Worm (Caenorhabditis elegans) whole organism, L3 larva: ENCODE data around the gene C15C8.8.

Experiments used
- ceh-28 ChIP-seq: fragments of 150-350 bp; optimal IDR thresholded peaks from 2 replicates; lab custom pipeline; 2014; ENCODE audit warnings: missing biosample characterization, missing genetic modification reagents, missing genetic modification characterization
- egl-27 ChIP-seq: sonication (generic microtip); optimal IDR thresholded peaks from 4 replicates; lab custom pipeline; 2017; ENCODE audit warnings: missing biosample characterization, missing genetic modification reagents, missing genetic modification characterization
- hmg-11 ChIP-seq: sonication (generic microtip); optimal IDR thresholded peaks from 2 replicates; lab custom pipeline; 2016; ENCODE audit warnings: missing genetic modification characterization, missing compliant biosample characterization
- jun-1 ChIP-seq: fragments of 150-350 bp; optimal IDR thresholded peaks from 2 replicates; lab custom pipeline; 2014; ENCODE audit warnings: missing biosample characterization, missing genetic modification reagents, missing genetic modification characterization
- mdl-1 ChIP-seq: fragments of 150-350 bp; optimal IDR thresholded peaks from 2 replicates; lab custom pipeline; 2014; ENCODE audit warnings: missing biosample characterization, missing genetic modification characterization
- nhr-11 ChIP-seq: fragments of 150-350 bp; optimal IDR thresholded peaks from 2 replicates; lab custom pipeline; 2014; ENCODE audit warnings: missing biosample characterization, missing genetic modification characterization
- nhr-237 ChIP-seq: fragments of 150-350 bp; optimal IDR thresholded peaks from 2 replicates; lab custom pipeline; 2014; ENCODE audit warnings: missing biosample characterization, missing genetic modification characterization
- nhr-28 ChIP-seq: fragments of 150-350 bp; optimal IDR thresholded peaks from 2 replicates; lab custom pipeline; 2014; ENCODE audit warnings: missing biosample characterization, missing genetic modification characterization
- pha-4 ChIP-seq: fragments of 150-350 bp; optimal IDR thresholded peaks from 2 replicates; lab custom pipeline; 2014; ENCODE audit warnings: missing biosample characterization, missing genetic modification reagents, missing genetic modification characterization
- ztf-11 ChIP-seq: fragments of 150-350 bp; optimal IDR thresholded peaks from 2 replicates; lab custom pipeline; 2014; ENCODE audit warnings: missing biosample characterization, missing genetic modification characterization
- ztf-4 ChIP-seq: fragments of 150-350 bp; optimal IDR thresholded peaks from 2 replicates; lab custom pipeline; 2014; ENCODE audit warnings: missing biosample characterization, missing genetic modification characterization

ce11 chrV:12773222-12773621, 20.9 kb upstream of the C15C8.8 start, which contains the start of gene ZC455.1:
- no peak for TF ChIP-seq nhr-237 (tag; lab: Kevin White, UChicago)
- TF ChIP-seq nhr-11 (tag; lab: Kevin White, UChicago), result no peak
- no peak for TF ChIP-seq hmg-11 (tag; lab: Kevin White, UChicago)
- no peak for TF ChIP-seq ztf-4
- TF ChIP-seq ceh-28 (tag; lab: Kevin White, UChicago), result no peak
- no peak for TF ChIP-seq mdl-1 (tag; lab: Kevin White, UChicago)
- no peak for TF ChIP-seq nhr-28 (tag; lab: Kevin White, UChicago)
- no peak for TF ChIP-seq jun-1
- TF ChIP-seq pha-4 (tag; lab: Kevin White, UChicago), result no peak
- TF ChIP-seq ztf-11, result no peak
- TF ChIP-seq egl-27 (tag; lab: Kevin White, UChicago), result no peak
